Fruit fly (Drosophila melanogaster) whole organism, embryonic: ENCODE data around the gene CG15742.

Experiments
- BEAF-32 ChIP-seq: fragments of 200-800 bp; sonication (Bioruptor generic); optimal IDR thresholded peaks from 3 replicates; lab custom pipeline; 2017; ENCODE audit warnings: missing biosample characterization, missing genetic modification characterization, mild to moderate bottlenecking, moderate library complexity, missing genetic modification reagents
- CG10209 ChIP-seq: fragments of 200-800 bp; sonication (Bioruptor generic); optimal IDR thresholded peaks from 3 replicates; lab custom pipeline; 2017; ENCODE audit warnings: missing biosample characterization, mild to moderate bottlenecking, missing genetic modification characterization, missing genetic modification reagents
- CG10979 ChIP-seq: fragments of 200-800 bp; sonication (Bioruptor generic); optimal IDR thresholded peaks from 2 replicates; lab custom pipeline; 2018; ENCODE audit warnings: missing biosample characterization, mild to moderate bottlenecking, missing genetic modification characterization, moderate library complexity
- CG12236 ChIP-seq: fragments of 200-800 bp; sonication (Bioruptor generic); optimal IDR thresholded peaks from 2 replicates; lab custom pipeline; 2016; ENCODE audit warnings: missing biosample characterization, missing genetic modification characterization
- CG15514 ChIP-seq: fragments of 200-800 bp; sonication (Bioruptor generic); optimal IDR thresholded peaks from 3 replicates; lab custom pipeline; 2017; ENCODE audit warnings: missing biosample characterization, missing genetic modification characterization, mild to moderate bottlenecking, moderate library complexity, missing genetic modification reagents
- CG2678 ChIP-seq: fragments of 200-800 bp; sonication (Bioruptor generic); optimal IDR thresholded peaks from 3 replicates; lab custom pipeline; 2019; ENCODE audit warnings: missing biosample characterization, mild to moderate bottlenecking, missing genetic modification characterization, moderate library complexity
- CG3281 ChIP-seq: fragments of 200-800 bp; sonication (Bioruptor generic); optimal IDR thresholded peaks from 3 replicates; lab custom pipeline; 2017; ENCODE audit warnings: missing biosample characterization, mild to moderate bottlenecking, missing genetic modification characterization
- CG3726 ChIP-seq: fragments of 200-800 bp; sonication (Bioruptor generic); IDR thresholded peaks from 3 replicates; pipeline ENCODE4, ENCODE4 v1.3.6; 2022; ENCODE audit warnings: missing biosample characterization, missing genetic modification characterization
- CG4282 ChIP-seq: fragments of 200-800 bp; sonication (Bioruptor generic); optimal IDR thresholded peaks from 2 replicates; lab custom pipeline; 2016; ENCODE audit warnings: missing biosample characterization, missing genetic modification characterization
- CG5245 ChIP-seq: fragments of 200-800 bp; sonication (Bioruptor generic); optimal IDR thresholded peaks from 3 replicates; lab custom pipeline; 2016; ENCODE audit warnings: missing biosample characterization, missing genetic modification characterization
- CG6765 ChIP-seq: fragments of 200-800 bp; sonication (Bioruptor generic); optimal IDR thresholded peaks from 3 replicates; lab custom pipeline; 2017; ENCODE audit warnings: missing biosample characterization, mild to moderate bottlenecking, missing genetic modification characterization
- CG7357 ChIP-seq: fragments of 200-800 bp; sonication (Bioruptor generic); IDR thresholded peaks from 3 replicates; pipeline ENCODE4 v1.3.6; 2022; ENCODE audit warnings: missing biosample characterization, missing genetic modification characterization
- CG7372 ChIP-seq: fragments of 200-800 bp; sonication (Bioruptor generic); IDR thresholded peaks from 2 replicates; pipeline ENCODE4 v1.3.6; 2022; ENCODE audit warnings: missing biosample characterization, missing genetic modification characterization
- CG7556 ChIP-seq: fragments of 200-800 bp; sonication (Bioruptor generic); optimal IDR thresholded peaks from 2 replicates; lab custom pipeline; 2017; ENCODE audit warnings: missing biosample characterization, mild to moderate bottlenecking, missing genetic modification characterization
- CG7987 ChIP-seq: fragments of 200-800 bp; sonication (Bioruptor generic); optimal IDR thresholded peaks from 2 replicates; lab custom pipeline; 2018; ENCODE audit warnings: missing biosample characterization, mild to moderate bottlenecking, missing genetic modification characterization, moderate library complexity
- CG8359 ChIP-seq: fragments of 200-800 bp; sonication (Bioruptor generic); optimal IDR thresholded peaks from 2 replicates; lab custom pipeline; 2017; ENCODE audit warnings: missing biosample characterization, mild to moderate bottlenecking, missing genetic modification characterization, borderline replicate concordance
- D ChIP-seq, 2 experiments: fragments of 200-800 bp in 1 of 2; fragments of >200 bp in 1 of 2; sonication (Bioruptor generic) in 1 of 2; optimal IDR thresholded peaks; 2 replicates in 1 of 2; 3 replicates in 1 of 2; lab custom pipeline; 2017; ENCODE audit warnings: mild to moderate bottlenecking in 1 of 2, missing biosample characterization in 1 of 2, missing genetic modification characterization in 1 of 2, missing genetic modification reagents in 1 of 2
- Dad ChIP-seq: fragments of 200-800 bp; sonication (Bioruptor generic); optimal IDR thresholded peaks from 3 replicates; lab custom pipeline; 2016; ENCODE audit warnings: missing biosample characterization, missing genetic modification characterization
- Dll ChIP-seq: fragments of 200-800 bp; sonication (Bioruptor generic); IDR thresholded peaks from 4 replicates; pipeline ENCODE4 v1.3.6; 2022; ENCODE audit warnings: missing biosample characterization, missing genetic modification characterization; ENCODE audit not compliant: partially characterized antibody
- ERR ChIP-seq: fragments of 200-800 bp; sonication (Bioruptor generic); optimal IDR thresholded peaks from 2 replicates; lab custom pipeline; 2016; ENCODE audit warnings: missing biosample characterization, missing genetic modification characterization
- Eip74EF ChIP-seq, 2 experiments: fragments of 200-800 bp in 1 of 2; fragments of >200 bp in 1 of 2; sonication (Bioruptor generic) in 1 of 2; optimal IDR thresholded peaks; 2 replicates each; lab custom pipeline; 2017 to 2019; ENCODE audit warnings: missing biosample characterization in 2 of 2, missing genetic modification characterization in 2 of 2, mild to moderate bottlenecking in 1 of 2, moderate library complexity in 1 of 2
- NfI ChIP-seq: fragments of 200-800 bp; sonication (Bioruptor generic); optimal IDR thresholded peaks from 3 replicates; lab custom pipeline; 2018; ENCODE audit warnings: missing biosample characterization, mild to moderate bottlenecking, missing genetic modification characterization, moderate library complexity
- Ptx1 ChIP-seq: fragments of 200-800 bp; sonication (Bioruptor generic); IDR thresholded peaks from 2 replicates; pipeline ENCODE4 v1.3.6; 2022; ENCODE audit warnings: missing biosample characterization, missing genetic modification characterization
- ab ChIP-seq: fragments of 200-800 bp; sonication (Bioruptor generic); optimal IDR thresholded peaks from 2 replicates; lab custom pipeline; 2016; ENCODE audit warnings: missing biosample characterization, missing genetic modification characterization
- al ChIP-seq: fragments of 200-800 bp; sonication (Bioruptor generic); IDR thresholded peaks from 2 replicates; pipeline ENCODE4 v1.3.6; 2022; ENCODE audit warnings: missing biosample characterization, missing genetic modification characterization
- aop ChIP-seq: fragments of 200-800 bp; sonication (Bioruptor generic); IDR thresholded peaks from 2 replicates; pipeline ENCODE4 v1.3.6; 2022; ENCODE audit warnings: missing biosample characterization, missing genetic modification characterization
- ash1 ChIP-seq: fragments of 200-800 bp; sonication (Bioruptor generic); optimal IDR thresholded peaks from 2 replicates; lab custom pipeline; 2018; ENCODE audit warnings: missing biosample characterization, mild to moderate bottlenecking, missing genetic modification characterization
- bbx ChIP-seq: fragments of 200-800 bp; sonication (Bioruptor generic); IDR thresholded peaks from 2 replicates; pipeline ENCODE4 v1.3.6; 2022; ENCODE audit warnings: missing biosample characterization, missing genetic modification characterization; ENCODE audit not compliant: partially characterized antibody
- btn ChIP-seq: fragments of 200-800 bp; sonication (Bioruptor generic); optimal IDR thresholded peaks from 2 replicates; lab custom pipeline; 2016; ENCODE audit warnings: missing biosample characterization, missing genetic modification characterization
- chif ChIP-seq, 2 experiments: fragments of 200-800 bp; sonication (Bioruptor generic); optimal IDR thresholded peaks; 3 replicates each; lab custom pipeline; 2016; ENCODE audit warnings: missing biosample characterization in 2 of 2, missing genetic modification characterization in 2 of 2
- ci ChIP-seq: fragments of 200-800 bp; sonication (Bioruptor generic); IDR thresholded peaks from 3 replicates; pipeline ENCODE4 v1.3.6; 2022; ENCODE audit warnings: missing biosample characterization, missing genetic modification characterization
- crol ChIP-seq: fragments of 200-800 bp; sonication (Bioruptor generic); IDR thresholded peaks from 2 replicates; pipeline ENCODE4 v1.3.6; 2022; ENCODE audit warnings: missing biosample characterization, missing genetic modification characterization
- danr ChIP-seq: fragments of 200-800 bp; sonication (Bioruptor generic); IDR thresholded peaks from 2 replicates; pipeline ENCODE4 v1.3.6; 2022; ENCODE audit warnings: missing biosample characterization, missing genetic modification characterization
- emc ChIP-seq: fragments of 200-800 bp; sonication (Bioruptor generic); optimal IDR thresholded peaks from 2 replicates; lab custom pipeline; 2016; ENCODE audit warnings: missing biosample characterization, missing genetic modification characterization
- en ChIP-seq: fragments of 200-800 bp; sonication (Bioruptor generic); optimal IDR thresholded peaks from 2 replicates; lab custom pipeline; 2016; ENCODE audit warnings: missing biosample characterization, missing genetic modification characterization
- fd96Cb ChIP-seq: fragments of 200-800 bp; sonication (Bioruptor generic); optimal IDR thresholded peaks from 2 replicates; lab custom pipeline; 2018; ENCODE audit warnings: missing biosample characterization, mild to moderate bottlenecking, missing genetic modification characterization, moderate library complexity
- fu2 ChIP-seq: fragments of 200-800 bp; sonication (Bioruptor generic); optimal IDR thresholded peaks from 2 replicates; lab custom pipeline; 2016; ENCODE audit warnings: missing biosample characterization, missing genetic modification characterization
- hbn ChIP-seq: fragments of 200-800 bp; sonication (Bioruptor generic); IDR thresholded peaks from 2 replicates; pipeline ENCODE4 v1.3.6; 2022; ENCODE audit warnings: missing biosample characterization, missing genetic modification characterization; ENCODE audit not compliant: partially characterized antibody
- nom ChIP-seq: fragments of 200-800 bp; sonication (Bioruptor generic); optimal IDR thresholded peaks from 2 replicates; lab custom pipeline; 2017; ENCODE audit warnings: missing biosample characterization, missing genetic modification characterization, mild to moderate bottlenecking, moderate library complexity, missing genetic modification reagents
- scrt ChIP-seq: fragments of 200-800 bp; sonication (Bioruptor generic); optimal IDR thresholded peaks from 2 replicates; lab custom pipeline; 2018; ENCODE audit warnings: missing biosample characterization, mild to moderate bottlenecking, missing genetic modification characterization, moderate library complexity
- slbo ChIP-seq: fragments of 200-800 bp; sonication (Bioruptor generic); IDR thresholded peaks from 2 replicates; pipeline ENCODE4 v1.3.6; 2022; ENCODE audit warnings: missing biosample characterization, missing genetic modification characterization
- sqz ChIP-seq: fragments of 200-800 bp; sonication (Bioruptor generic); optimal IDR thresholded peaks from 3 replicates; lab custom pipeline; 2018; ENCODE audit warnings: missing biosample characterization, mild to moderate bottlenecking, missing genetic modification characterization
- sug ChIP-seq: fragments of 200-800 bp; optimal IDR thresholded peaks from 2 replicates; lab custom pipeline; 2019; ENCODE audit warnings: missing biosample characterization, mild to moderate bottlenecking, missing genetic modification characterization, moderate library complexity
- tio ChIP-seq: fragments of 200-800 bp; sonication (Bioruptor generic); optimal IDR thresholded peaks from 2 replicates; lab custom pipeline; 2017; ENCODE audit warnings: missing biosample characterization, missing genetic modification characterization, inconsistent platforms
- vfl ChIP-seq: fragments of 200-800 bp; sonication (Bioruptor generic); optimal IDR thresholded peaks from 2 replicates; lab custom pipeline; 2016; ENCODE audit warnings: missing biosample characterization, missing genetic modification characterization
- zen2 ChIP-seq: fragments of 200-800 bp; sonication (Bioruptor generic); IDR thresholded peaks from 3 replicates; pipeline ENCODE4 v1.3.6; 2022; ENCODE audit warnings: missing biosample characterization, missing genetic modification characterization; ENCODE audit not compliant: partially characterized antibody

Gene CG15742

dm6 chrX:13233811-13234737, 24.2 kb downstream of the CG15742 start (continued):
- TF ChIP-seq Eip74EF (GFP tag; optimal IDR thresholded peaks at IDR 0.05; lab: Kevin White, UChicago) (peak in 1 of 2 experiments; percentile 67), Ptx1 (GFP tag; lab: Robert Waterston, UW) (peak; percentile 74), crol (GFP tag; lab: Robert Waterston, UW) (peak; percentile 94), aop (peak; percentile 13; the same call in 1 of the 2 replicates), fu2 (GFP tag; lab: Kevin White, UChicago) (peak; percentile 46), CG10979 (tag; lab: Kevin White, UChicago) (peak; percentile 97), CG5245 (GFP tag; lab: Kevin White, UChicago) (peak; percentile 79), fd96Cb (tag; lab: Kevin White, UChicago) (peak; percentile 76), CG6765 (GFP tag; lab: Kevin White, UChicago) (no peak), hbn (GFP tag; lab: Robert Waterston, UW) (no peak), CG4282 (GFP tag; lab: Kevin White, UChicago) (no peak), bbx (no peak), CG12236 (GFP tag; lab: Kevin White, UChicago) (peak; percentile 62), CG15514 (GFP tag; lab: Kevin White, UChicago) (peak; percentile 47), sqz (peak; percentile 73), NfI (peak; percentile 54), zen2 (GFP tag; lab: Robert Waterston, UW) (no peak), CG2678 (tag; lab: Kevin White, UChicago) (peak; percentile 87), vfl (GFP tag; lab: Kevin White, UChicago) (peak; percentile 49), ERR (GFP tag; lab: Kevin White, UChicago) (peak; percentile 59), chif (GFP tag; optimal IDR thresholded peaks at IDR 0.05; lab: Kevin White, UChicago) (peak; percentile 82 to 92), CG7357 (GFP tag; lab: Robert Waterston, UW) (peak; percentile 57; the same call in 1 of the 3 replicates), BEAF-32 (GFP tag; lab: Kevin White, UChicago) (no peak), en (peak; percentile 37), scrt (GFP tag; lab: Kevin White, UChicago) (peak; percentile 82), CG7372 (GFP tag; lab: Robert Waterston, UW) (peak; percentile 45; the same call in 1 of the 2 replicates), CG7987 (no peak), btn (GFP tag; lab: Kevin White, UChicago) (peak; percentile 44), CG3726 (GFP tag; lab: Robert Waterston, UW) (peak; percentile 47; the same call in 2 of the 3 replicates), danr (GFP tag; lab: Robert Waterston, UW) (peak; percentile 65; the same call in 1 of the 2 replicates), D (optimal IDR thresholded peaks at IDR 0.05; lab: Kevin White, UChicago) (no peak), D (GFP tag; optimal IDR thresholded peaks at IDR 0.05; lab: Kevin White, UChicago) (peak; percentile 86), Dad (GFP tag; lab: Kevin White, UChicago) (peak; percentile 87), CG7556 (GFP tag; lab: Kevin White, UChicago) (peak; percentile 85), ab (GFP tag; lab: Kevin White, UChicago) (peak; percentile 19), Dll (GFP tag; lab: Robert Waterston, UW) (no peak), CG3281 (GFP tag; lab: Kevin White, UChicago) (peak; percentile 64), emc (GFP tag; lab: Kevin White, UChicago) (no peak), sug (peak; percentile 34), ci (GFP tag; lab: Robert Waterston, UW) (peak; percentile 85), tio (peak; percentile 81), CG10209 (GFP tag; lab: Kevin White, UChicago) (peak; percentile 85), al (GFP tag; lab: Robert Waterston, UW) (peak; percentile 51; the same call in 1 of the 2 replicates), CG8359 (GFP tag; lab: Kevin White, UChicago) (peak; percentile 82), nom (GFP tag; lab: Kevin White, UChicago) (peak; percentile 92), ash1 (no peak), slbo (GFP tag; lab: Robert Waterston, UW) (peak; percentile 78)
